Worm (Caenorhabditis elegans) whole organism, midembryonic: ENCODE measurements around the gene W03C9.1.

Experiments
- T22C8.4 ChIP-seq: fragments of 200-800 bp; sonication (Bioruptor generic); IDR thresholded peaks from 2 replicates; pipeline ENCODE4 v1.3.6; 2022; ENCODE audit warnings: missing genetic modification characterization, missing compliant biosample characterization
- cog-1 ChIP-seq: sonication (generic microtip); optimal IDR thresholded peaks from 2 replicates; lab custom pipeline; 2016; ENCODE audit warnings: missing genetic modification characterization, missing compliant biosample characterization
- klf-2 ChIP-seq: fragments of 200-800 bp; sonication (Bioruptor generic); conservative IDR thresholded peaks from 2 replicates; pipeline ENCODE4 v1.3.6; 2022; ENCODE audit warnings: missing genetic modification reagents, missing genetic modification characterization, missing compliant biosample characterization
- med-1 ChIP-seq: sonication (generic microtip); optimal IDR thresholded peaks from 2 replicates; lab custom pipeline; 2017; ENCODE audit warnings: missing genetic modification characterization, mild to moderate bottlenecking, missing compliant biosample characterization, antibody characterized with exemption, missing genetic modification reagents; ENCODE audit not compliant: insufficient read depth
- ref-1 ChIP-seq: fragments of 200-800 bp; sonication (Bioruptor generic); conservative IDR thresholded peaks from 2 replicates; pipeline ENCODE4 v1.3.6; 2022; ENCODE audit warnings: missing genetic modification reagents, missing genetic modification characterization, missing compliant biosample characterization
- tab-1 ChIP-seq: fragments of 200-800 bp; sonication (Bioruptor generic); IDR thresholded peaks from 2 replicates; pipeline ENCODE4 v1.3.6; 2022; ENCODE audit warnings: missing genetic modification characterization, missing compliant biosample characterization
- ztf-23 ChIP-seq: fragments of 200-800 bp; sonication (Bioruptor generic); IDR thresholded peaks from 2 replicates; pipeline ENCODE4 v1.3.6; 2022; ENCODE audit warnings: missing genetic modification reagents, missing genetic modification characterization, missing compliant biosample characterization
- ztf-29 ChIP-seq: fragments of 200-800 bp; sonication (Bioruptor generic); IDR thresholded peaks from 2 replicates; pipeline ENCODE4 v1.3.6; 2022; ENCODE audit warnings: missing genetic modification reagents, missing genetic modification characterization, missing compliant biosample characterization

ce11 chrII:11976727-11977259 lies 14.9 kb upstream of the W03C9.1 start:
- TF ChIP-seq ref-1 (GFP tag; lab: Robert Waterston, UW) (no peak), cog-1 (no peak), T22C8.4 (no peak), med-1 (no peak), ztf-29 (GFP tag; lab: Robert Waterston, UW) (no peak), tab-1 (no peak), klf-2 (GFP tag; lab: Robert Waterston, UW) (no peak), ztf-23 (GFP tag; lab: Robert Waterston, UW) (no peak)
